Worm (Caenorhabditis elegans) whole organism, midembryonic: ENCODE results near the gene acr-3.

Source experiments
- T22C8.4 ChIP-seq: fragments of 200-800 bp; sonication (Bioruptor generic); IDR thresholded peaks from 2 replicates; pipeline ENCODE4 v1.3.6; 2022; ENCODE audit warnings: missing genetic modification characterization, missing compliant biosample characterization
- med-1 ChIP-seq: sonication (generic microtip); optimal IDR thresholded peaks from 2 replicates; lab custom pipeline; 2017; ENCODE audit warnings: missing genetic modification characterization, mild to moderate bottlenecking, missing compliant biosample characterization, antibody characterized with exemption, missing genetic modification reagents; ENCODE audit not compliant: insufficient read depth

- no peak for TF ChIP-seq med-1 (GFP tag; lab: Kevin White, UChicago)
- no peak for TF ChIP-seq T22C8.4 (GFP tag; lab: Robert Waterston, UW)
Measured at ce11 chrX:6740983-6741365, 31.6 kb downstream of the acr-3 start.
